Fruit fly (Drosophila melanogaster) whole organism: Measurements from ENCODE around the gene aub.

ENCODE experiments used
- EcR ChIP-seq, 2 experiments: fragments of >200 bp; optimal IDR thresholded peaks; 2 replicates each; lab custom pipeline; 2017; ENCODE audit warnings: missing biosample characterization in 2 of 2, missing genetic modification characterization in 2 of 2, missing genetic modification reagents in 2 of 2
- pan ChIP-seq: fragments of >200 bp; optimal IDR thresholded peaks from 2 replicates; lab custom pipeline; 2017
- psq ChIP-seq: fragments of >200 bp; optimal IDR thresholded peaks from 2 replicates; lab custom pipeline; 2017
- usp ChIP-seq: fragments of >200 bp; optimal IDR thresholded peaks from 2 replicates; lab custom pipeline; 2017; ENCODE audit warnings: missing biosample characterization, missing genetic modification characterization, mixed read lengths

DNA sequence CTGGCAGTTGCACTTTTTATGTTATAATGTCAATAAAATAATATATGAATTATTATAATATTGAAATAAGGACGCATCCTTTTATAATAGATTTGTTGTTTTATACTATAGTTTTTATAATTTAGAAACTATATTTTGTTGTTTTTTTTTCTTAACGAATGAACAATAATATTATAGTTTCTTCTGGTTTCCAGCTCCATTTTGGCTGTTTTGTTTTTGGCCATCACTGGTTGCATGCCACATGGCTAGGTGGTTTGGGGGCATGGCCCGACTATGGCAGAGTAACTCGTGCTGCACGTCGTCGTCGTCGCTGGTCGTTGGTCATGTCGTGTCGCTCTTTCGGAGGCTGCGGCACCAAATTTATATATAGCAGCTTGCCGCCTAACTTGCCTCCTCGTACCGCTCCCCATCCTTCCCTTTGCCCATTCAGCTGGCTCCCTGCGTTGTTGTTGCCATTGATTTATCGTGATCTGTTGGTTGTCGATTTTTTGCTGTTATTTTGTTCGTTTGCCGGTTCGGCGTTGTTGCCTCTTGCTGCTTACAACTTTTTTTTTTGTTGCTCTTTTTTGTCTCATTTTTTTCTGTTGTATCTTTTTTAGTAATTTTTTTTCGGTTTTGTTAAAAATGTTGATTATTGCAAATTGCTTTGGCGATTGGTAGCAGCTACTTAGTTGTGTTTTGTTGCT is 31.2 kb upstream of the aub start:
- TF ChIP-seq EcR (GFP tag; optimal IDR thresholded peaks at IDR 0.05; lab: Kevin White, UChicago) (no peak), pan (lab: Kevin White, UChicago) (no peak), psq (lab: Kevin White, UChicago) (no peak), usp (no peak)
